Worm (Caenorhabditis elegans) whole organism, L1 larva: ENCODE data around the gene clec-178.
A peak's percentile ranks its signal among the peaks of the same experiment; 100 is the strongest.

Source experiments
- C04F5.9 ChIP-seq: sonication (generic microtip); optimal IDR thresholded peaks from 2 replicates; lab custom pipeline; 2016; ENCODE audit warnings: missing genetic modification characterization, missing compliant biosample characterization
- C16A3.4 ChIP-seq: fragments of 150-350 bp; optimal IDR thresholded peaks from 2 replicates; lab custom pipeline; 2014; ENCODE audit warnings: missing biosample characterization, missing genetic modification characterization
- C34B4.2 ChIP-seq: sonication (generic microtip); optimal IDR thresholded peaks from 2 replicates; lab custom pipeline; 2017; ENCODE audit warnings: mild to moderate bottlenecking, missing genetic modification characterization, missing compliant biosample characterization
- F16B12.6 ChIP-seq: fragments of 150-350 bp; optimal IDR thresholded peaks from 2 replicates; lab custom pipeline; 2014; ENCODE audit warnings: missing biosample characterization, missing genetic modification characterization
- aly-2 ChIP-seq: fragments of 150-350 bp; optimal IDR thresholded peaks from 2 replicates; lab custom pipeline; 2014; ENCODE audit warnings: missing biosample characterization, missing genetic modification characterization
- ama-1 ChIP-seq: fragments of 150-350 bp; optimal IDR thresholded peaks from 2 replicates; lab custom pipeline; 2014
- blmp-1 ChIP-seq: fragments of 150-350 bp; optimal IDR thresholded peaks from 2 replicates; lab custom pipeline; 2014; ENCODE audit warnings: missing biosample characterization, missing genetic modification characterization
- ceh-63 ChIP-seq: fragments of 200-800 bp; sonication (Bioruptor generic); optimal IDR thresholded peaks from 2 replicates; lab custom pipeline; 2018; ENCODE audit warnings: mild to moderate bottlenecking, missing genetic modification characterization, missing compliant biosample characterization
- ceh-82 ChIP-seq, 3 experiments: fragments of 150-350 bp in 1 of 3; sonication (generic microtip) in 2 of 3; optimal IDR thresholded peaks; 2 replicates each; lab custom pipeline; 2014 to 2017; ENCODE audit warnings: missing biosample characterization in 3 of 3, missing genetic modification characterization in 3 of 3
- ceh-88 ChIP-seq: fragments of 200-800 bp; sonication (Bioruptor generic); IDR thresholded peaks from 2 replicates; pipeline ENCODE4 v1.3.6; 2022; ENCODE audit warnings: missing genetic modification characterization, missing compliant biosample characterization
- dpl-1 ChIP-seq, 3 experiments: fragments of 150-350 bp in 2 of 3; sonication (generic microtip) in 1 of 3; optimal IDR thresholded peaks; 2 replicates each; lab custom pipeline; 2014 to 2017; ENCODE audit warnings: missing biosample characterization in 3 of 3, missing genetic modification characterization in 3 of 3, missing genetic modification reagents in 3 of 3
- dsc-1 ChIP-seq: sonication (generic microtip); optimal IDR thresholded peaks from 2 replicates; lab custom pipeline; 2016; ENCODE audit warnings: mild to moderate bottlenecking, missing genetic modification characterization, missing compliant biosample characterization
- efl-1 ChIP-seq, 4 experiments: fragments of 150-350 bp; optimal IDR thresholded peaks in 3 of 4; peaks in 1 of 4; 1 replicate in 1 of 4; 2 replicates in 3 of 4; lab custom pipeline; 2014; ENCODE audit warnings: missing biosample characterization in 2 of 4, missing genetic modification characterization in 2 of 4, missing genetic modification reagents in 2 of 4
- egl-13 ChIP-seq: sonication (generic microtip); optimal IDR thresholded peaks from 2 replicates; lab custom pipeline; 2016; ENCODE audit warnings: missing genotype, missing genetic modification reagents, missing genetic modification characterization, missing compliant biosample characterization
- egl-27 ChIP-seq, 2 experiments: fragments of 150-350 bp in 1 of 2; sonication (generic microtip); optimal IDR thresholded peaks; 3 replicates each; lab custom pipeline; 2017 to 2018; ENCODE audit warnings: missing biosample characterization in 2 of 2, missing genetic modification characterization in 2 of 2, missing genetic modification reagents in 2 of 2
- ets-5 ChIP-seq: fragments of 200-800 bp; sonication (Bioruptor generic); IDR thresholded peaks from 2 replicates; pipeline ENCODE4 v1.3.6; 2022; ENCODE audit warnings: missing genetic modification characterization, missing compliant biosample characterization
- fkh-10 ChIP-seq: sonication (generic microtip); optimal IDR thresholded peaks from 2 replicates; lab custom pipeline; 2017; ENCODE audit warnings: missing biosample characterization, missing genetic modification reagents, missing genetic modification characterization
- fkh-8 ChIP-seq: sonication (generic microtip); optimal IDR thresholded peaks from 2 replicates; lab custom pipeline; 2016; ENCODE audit warnings: mild to moderate bottlenecking, missing genetic modification characterization, missing compliant biosample characterization
- fos-1 ChIP-seq: fragments of 150-350 bp; optimal IDR thresholded peaks from 2 replicates; lab custom pipeline; 2014; ENCODE audit warnings: missing biosample characterization, missing genetic modification characterization
- grh-1 ChIP-seq: fragments of 200-800 bp; sonication (Bioruptor generic); IDR thresholded peaks from 2 replicates; pipeline ENCODE4 v1.3.6; 2022; ENCODE audit warnings: missing genetic modification reagents, missing genetic modification characterization, missing compliant biosample characterization
- hlh-4 ChIP-seq: sonication (generic microtip); optimal IDR thresholded peaks from 2 replicates; lab custom pipeline; 2016; ENCODE audit warnings: mild to moderate bottlenecking, missing genetic modification characterization, missing compliant biosample characterization
- irx-1 ChIP-seq: sonication (generic microtip); optimal IDR thresholded peaks from 2 replicates; lab custom pipeline; 2016; ENCODE audit warnings: missing genetic modification characterization, missing compliant biosample characterization
- isw-1 ChIP-seq: fragments of 200-800 bp; sonication (Bioruptor generic); IDR thresholded peaks from 2 replicates; pipeline ENCODE4 v1.3.6; 2022; ENCODE audit warnings: missing genetic modification characterization, missing compliant biosample characterization
- jun-1 ChIP-seq: fragments of 150-350 bp; optimal IDR thresholded peaks from 2 replicates; lab custom pipeline; 2014; ENCODE audit warnings: missing biosample characterization, missing genetic modification reagents, missing genetic modification characterization
- lin-14 ChIP-seq: fragments of 200-800 bp; sonication (Bioruptor generic); optimal IDR thresholded peaks from 2 replicates; lab custom pipeline; 2018; ENCODE audit warnings: mild to moderate bottlenecking, missing genetic modification characterization, moderate library complexity, missing compliant biosample characterization
- lin-15B ChIP-seq: fragments of 150-350 bp; sonication (generic microtip); optimal IDR thresholded peaks from 3 replicates; lab custom pipeline; 2014; ENCODE audit warnings: missing biosample characterization, missing genetic modification characterization
- lin-35 ChIP-seq, 2 experiments: fragments of 150-350 bp; optimal IDR thresholded peaks; 2 replicates each; lab custom pipeline; 2014; ENCODE audit warnings: missing biosample characterization in 2 of 2, missing genetic modification characterization in 2 of 2, missing genetic modification reagents in 2 of 2
- lin-39 ChIP-seq: fragments of 150-350 bp; optimal IDR thresholded peaks from 2 replicates; lab custom pipeline; 2014; ENCODE audit warnings: missing biosample characterization, missing genetic modification reagents, missing genetic modification characterization
- lir-3 ChIP-seq: sonication (generic microtip); optimal IDR thresholded peaks from 2 replicates; lab custom pipeline; 2016; ENCODE audit warnings: mild to moderate bottlenecking, missing genetic modification characterization, moderate library complexity, missing compliant biosample characterization; ENCODE audit not compliant: poor library complexity
- lsy-2 ChIP-seq, 2 experiments: fragments of 150-350 bp; optimal IDR thresholded peaks; 2 replicates each; lab custom pipeline; 2014; ENCODE audit warnings: missing biosample characterization in 2 of 2, missing genetic modification characterization in 2 of 2
- mab-9 ChIP-seq: fragments of 200-800 bp; sonication (Bioruptor generic); IDR thresholded peaks from 2 replicates; pipeline ENCODE4 v1.3.6; 2022; ENCODE audit warnings: missing genetic modification reagents, missing genetic modification characterization, missing compliant biosample characterization
- mef-2 ChIP-seq: fragments of 150-350 bp; optimal IDR thresholded peaks from 2 replicates; lab custom pipeline; 2014; ENCODE audit warnings: missing biosample characterization, missing genetic modification characterization
- mep-1 ChIP-seq: fragments of 150-350 bp; optimal IDR thresholded peaks from 2 replicates; lab custom pipeline; 2014; ENCODE audit warnings: missing biosample characterization, missing genetic modification characterization
- nhr-11 ChIP-seq: fragments of 150-350 bp; optimal IDR thresholded peaks from 2 replicates; lab custom pipeline; 2014; ENCODE audit warnings: missing biosample characterization, missing genetic modification characterization
- nhr-20 ChIP-seq: sonication (generic microtip); optimal IDR thresholded peaks from 2 replicates; lab custom pipeline; 2016; ENCODE audit warnings: mild to moderate bottlenecking, missing genetic modification characterization, missing compliant biosample characterization
- nhr-237 ChIP-seq: fragments of 150-350 bp; optimal IDR thresholded peaks from 2 replicates; lab custom pipeline; 2014; ENCODE audit warnings: missing biosample characterization, missing genetic modification characterization
- nhr-77 ChIP-seq: fragments of 150-350 bp; optimal IDR thresholded peaks from 2 replicates; lab custom pipeline; 2014; ENCODE audit warnings: missing biosample characterization, missing genetic modification characterization
- nhr-84 ChIP-seq: sonication (generic microtip); optimal IDR thresholded peaks from 2 replicates; lab custom pipeline; 2017; ENCODE audit warnings: missing biosample characterization, missing genetic modification characterization
- nhr-90 ChIP-seq: sonication (generic microtip); optimal IDR thresholded peaks from 2 replicates; lab custom pipeline; 2016; ENCODE audit warnings: mild to moderate bottlenecking, missing genetic modification characterization, missing compliant biosample characterization; ENCODE audit not compliant: poor library complexity
- pag-3 ChIP-seq: sonication (generic microtip); optimal IDR thresholded peaks from 2 replicates; lab custom pipeline; 2017; ENCODE audit warnings: missing genetic modification characterization, mild to moderate bottlenecking, missing compliant biosample characterization, antibody characterized with exemption, borderline replicate concordance; ENCODE audit not compliant: insufficient read depth
- pax-3 ChIP-seq: fragments of 200-800 bp; sonication (Bioruptor generic); optimal IDR thresholded peaks from 2 replicates; lab custom pipeline; 2018; ENCODE audit warnings: mild to moderate bottlenecking, missing genetic modification characterization, moderate library complexity, missing compliant biosample characterization
- pqm-1 ChIP-seq: sonication (generic microtip); optimal IDR thresholded peaks from 3 replicates; lab custom pipeline; 2017; ENCODE audit warnings: missing biosample characterization, missing genetic modification characterization
- rnt-1 ChIP-seq: sonication (generic microtip); optimal IDR thresholded peaks from 2 replicates; lab custom pipeline; 2016; ENCODE audit warnings: mild to moderate bottlenecking, missing genetic modification characterization, moderate library complexity, missing compliant biosample characterization
- snu-23 ChIP-seq: sonication (generic microtip); optimal IDR thresholded peaks from 2 replicates; lab custom pipeline; 2016; ENCODE audit warnings: missing genetic modification characterization, missing compliant biosample characterization
- sup-37 ChIP-seq: fragments of 200-800 bp; sonication (Bioruptor generic); optimal IDR thresholded peaks from 2 replicates; lab custom pipeline; 2018; ENCODE audit warnings: mild to moderate bottlenecking, missing genetic modification characterization, missing compliant biosample characterization
- unc-62 ChIP-seq: fragments of 150-350 bp; optimal IDR thresholded peaks from 2 replicates; lab custom pipeline; 2014; ENCODE audit warnings: missing biosample characterization, missing genetic modification reagents, missing genetic modification characterization
- unc-98 ChIP-seq: fragments of 200-800 bp; sonication (Bioruptor generic); IDR thresholded peaks from 2 replicates; pipeline ENCODE4 v1.3.6; 2022; ENCODE audit warnings: missing genetic modification characterization, missing compliant biosample characterization
- vab-15 ChIP-seq: sonication (generic microtip); optimal IDR thresholded peaks from 2 replicates; lab custom pipeline; 2017; ENCODE audit warnings: missing genotype, mild to moderate bottlenecking, missing genetic modification characterization, missing compliant biosample characterization
- zag-1 ChIP-seq: fragments of 150-350 bp; optimal IDR thresholded peaks from 2 replicates; lab custom pipeline; 2014; ENCODE audit warnings: missing biosample characterization, missing genetic modification characterization

The clec-178 gene

DNA sequence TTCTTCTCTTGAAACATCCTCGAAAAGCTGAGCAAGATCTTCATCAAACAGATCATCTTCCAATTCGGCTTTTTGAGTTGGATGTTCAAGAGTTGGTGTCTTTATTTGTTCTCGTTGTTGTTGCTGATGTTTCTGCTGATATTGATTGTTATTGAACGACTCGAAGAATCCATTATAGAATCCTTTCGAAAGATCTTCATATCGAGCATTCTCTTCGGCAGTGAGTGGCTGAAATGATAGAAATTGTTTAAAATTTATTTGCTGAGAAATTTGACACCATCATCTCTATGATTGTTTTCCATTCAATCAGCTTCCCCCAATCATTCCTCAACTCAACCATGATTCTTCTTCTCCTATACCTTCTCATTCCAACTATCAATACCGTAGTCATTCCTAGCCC lies at the start of gene clec-178:
TSS of gene clec-178 (plus strand) at position 301 of the 400 bp plus-strand sequence.
- TF ChIP-seq nhr-20 (tag; lab: Kevin White, UChicago) (no peak), blmp-1 (tag; lab: Kevin White, UChicago) (no peak), C34B4.2 (tag; lab: Kevin White, UChicago) (no peak), ama-1 (lab: Kevin White, UChicago) (no peak), C16A3.4 (no peak), egl-13 (tag; lab: Kevin White, UChicago) (no peak), lin-15B (tag; lab: Kevin White, UChicago) (no peak), ceh-88 (GFP tag; lab: Robert Waterston, UW) (no peak), ceh-63 (GFP tag; lab: Kevin White, UChicago) (no peak)

ce11 chrIV:5604465-5604864 lies 49.3 kb upstream of the clec-178 start:
- no peak for TF ChIP-seq pqm-1
- TF ChIP-seq lin-14 (GFP tag; lab: Kevin White, UChicago): peak; percentile 93
- peak; percentile 29 for TF ChIP-seq lir-3 (tag; lab: Kevin White, UChicago)
- peak; percentile 32 for TF ChIP-seq sup-37
- peak; percentile 2 for TF ChIP-seq nhr-237 (tag; lab: Kevin White, UChicago)
- TF ChIP-seq hlh-4: no peak
- peak; percentile 26 for TF ChIP-seq fkh-10 (GFP tag; lab: Kevin White, UChicago)
- peak; percentile 2 for TF ChIP-seq dsc-1 (tag; lab: Kevin White, UChicago)
- no peak for TF ChIP-seq F16B12.6 (tag; lab: Kevin White, UChicago)
- TF ChIP-seq egl-13 (tag; lab: Kevin White, UChicago): peak; percentile 73
- TF ChIP-seq lin-35 (GFP tag; optimal IDR thresholded peaks at IDR 0.05; lab: Kevin White, UChicago): peak in 1 of 2 experiments; percentile 57
- TF ChIP-seq mef-2 (tag; lab: Kevin White, UChicago): peak; percentile 60
- TF ChIP-seq zag-1 (tag; lab: Kevin White, UChicago): no peak
- peak; percentile 38 for TF ChIP-seq nhr-77
- TF ChIP-seq jun-1: peak; percentile 27
- TF ChIP-seq C04F5.9 (tag; lab: Kevin White, UChicago): no peak
- TF ChIP-seq vab-15: peak; percentile 40
- TF ChIP-seq unc-62: no peak
- no peak for TF ChIP-seq ets-5 (GFP tag; lab: Robert Waterston, UW)
- peak; percentile 77 for TF ChIP-seq nhr-20 (tag; lab: Kevin White, UChicago)
- TF ChIP-seq pax-3 (tag; lab: Kevin White, UChicago): peak; percentile 86
- peak; percentile 5; the same call in 1 of the 2 replicates for TF ChIP-seq isw-1 (GFP tag; lab: Robert Waterston, UW)
- TF ChIP-seq blmp-1 (tag; lab: Kevin White, UChicago): no peak
- peak; percentile 56 for TF ChIP-seq nhr-90
- TF ChIP-seq nhr-11 (tag; lab: Kevin White, UChicago): peak; percentile 55
- no peak for TF ChIP-seq lin-39 (tag; lab: Kevin White, UChicago)
- TF ChIP-seq unc-98 (GFP tag; lab: Robert Waterston, UW): no peak
- peak; percentile 68 to 78 for TF ChIP-seq lsy-2 (tag; optimal IDR thresholded peaks at IDR 0.05; lab: Kevin White, UChicago)
- TF ChIP-seq pag-3 (tag; lab: Kevin White, UChicago): no peak
- no peak for TF ChIP-seq grh-1
- TF ChIP-seq ceh-88 (GFP tag; lab: Robert Waterston, UW): 0 out of 2 replicates have a peak, but pooled peaks have one; percentile 27
- peak; percentile 52 for TF ChIP-seq snu-23 (GFP tag; lab: Kevin White, UChicago)
- TF ChIP-seq ceh-82 (tag; optimal IDR thresholded peaks at IDR 0.05; lab: Kevin White, UChicago): peak in 1 of 3 experiments; percentile 29
- no peak for TF ChIP-seq ama-1 (lab: Kevin White, UChicago)
- peak; percentile 33; the same call in 1 of the 2 replicates for TF ChIP-seq mab-9 (GFP tag; lab: Robert Waterston, UW)
- peak; percentile 41 for TF ChIP-seq fos-1
- TF ChIP-seq rnt-1: peak; percentile 14
- peak; percentile 61 for TF ChIP-seq mep-1 (tag; lab: Kevin White, UChicago)
- TF ChIP-seq C34B4.2 (tag; lab: Kevin White, UChicago): no peak
- TF ChIP-seq nhr-84 (tag; lab: Kevin White, UChicago): no peak
- peak; percentile 30 to 45 for TF ChIP-seq efl-1 (optimal IDR thresholded peaks at IDR 0.05; lab: Kevin White, UChicago)
- peak in 1 of 2 experiments; percentile 20 for TF ChIP-seq efl-1 (GFP tag; optimal IDR thresholded peaks at IDR 0.05 in 1 of 2; lab: Kevin White, UChicago)
- TF ChIP-seq fkh-8 (tag; lab: Kevin White, UChicago): peak; percentile 87
- TF ChIP-seq aly-2 (tag; lab: Kevin White, UChicago): no peak
- peak; percentile 89 for TF ChIP-seq irx-1 (tag; lab: Kevin White, UChicago)
- TF ChIP-seq dpl-1 (GFP tag; optimal IDR thresholded peaks at IDR 0.05; lab: Kevin White, UChicago): peak in 2 of 3 experiments; percentile 16 to 27
- peak in 1 of 2 experiments; percentile 23 for TF ChIP-seq egl-27 (tag; optimal IDR thresholded peaks at IDR 0.05; lab: Kevin White, UChicago)
